Fruit fly (Drosophila melanogaster) whole organism, embryonic: ENCODE measurements around the gene CG46430.

ENCODE experiments used
- B-H1 ChIP-seq: fragments of 200-800 bp; sonication (Bioruptor generic); IDR thresholded peaks from 3 replicates; pipeline ENCODE4 v1.3.6; 2022; ENCODE audit warnings: missing biosample characterization, missing genetic modification characterization
- C15 ChIP-seq: fragments of 200-800 bp; sonication (Bioruptor generic); IDR thresholded peaks from 3 replicates; pipeline ENCODE4 v1.3.6; 2022; ENCODE audit warnings: missing biosample characterization, missing genetic modification characterization
- CG11093 ChIP-seq: fragments of 200-800 bp; sonication (Bioruptor generic); IDR thresholded peaks from 3 replicates; pipeline ENCODE4 v1.3.6; 2022; ENCODE audit warnings: missing biosample characterization, missing genetic modification characterization
- CG11247 ChIP-seq: fragments of 200-800 bp; sonication (Bioruptor generic); IDR thresholded peaks from 2 replicates; pipeline ENCODE4 v1.3.6; 2022; ENCODE audit warnings: missing biosample characterization, missing genetic modification characterization
- CG11456 ChIP-seq: fragments of 200-800 bp; sonication (Bioruptor generic); IDR thresholded peaks from 3 replicates; pipeline ENCODE4 v1.3.6; 2022; ENCODE audit warnings: missing biosample characterization, missing genetic modification characterization
- CG12104 ChIP-seq: fragments of 200-800 bp; sonication (Bioruptor generic); optimal IDR thresholded peaks from 3 replicates; lab custom pipeline; 2016; ENCODE audit warnings: missing biosample characterization, missing genetic modification characterization
- CG12219 ChIP-seq: fragments of 200-800 bp; sonication (Bioruptor generic); optimal IDR thresholded peaks from 3 replicates; lab custom pipeline; 2018; ENCODE audit warnings: missing biosample characterization, mild to moderate bottlenecking, missing genetic modification characterization
- CG14860 ChIP-seq: fragments of 200-800 bp; sonication (Bioruptor generic); IDR thresholded peaks from 3 replicates; pipeline ENCODE4 v1.3.6; 2022; ENCODE audit warnings: missing biosample characterization, missing genetic modification characterization; ENCODE audit not compliant: partially characterized antibody
- CG15011 ChIP-seq: fragments of 200-800 bp; sonication (Bioruptor generic); optimal IDR thresholded peaks from 3 replicates; lab custom pipeline; 2018; ENCODE audit warnings: missing biosample characterization, mild to moderate bottlenecking, missing genetic modification characterization
- CG15269 ChIP-seq: fragments of 200-800 bp; sonication (Bioruptor generic); optimal IDR thresholded peaks from 2 replicates; lab custom pipeline; 2018; ENCODE audit warnings: missing biosample characterization, mild to moderate bottlenecking, missing genetic modification characterization, moderate library complexity
- CG17359 ChIP-seq: fragments of 200-800 bp; sonication (Bioruptor generic); optimal IDR thresholded peaks from 3 replicates; lab custom pipeline; 2018; ENCODE audit warnings: missing biosample characterization, mild to moderate bottlenecking, missing genetic modification characterization, moderate library complexity
- CG17361 ChIP-seq: fragments of 200-800 bp; sonication (Bioruptor generic); IDR thresholded peaks from 3 replicates; pipeline ENCODE4 v1.3.6; 2022; ENCODE audit warnings: missing biosample characterization, missing genetic modification characterization
- CG17802 ChIP-seq: fragments of 200-800 bp; sonication (Bioruptor generic); optimal IDR thresholded peaks from 2 replicates; lab custom pipeline; 2018; ENCODE audit warnings: missing biosample characterization, mild to moderate bottlenecking, missing genetic modification characterization, moderate library complexity
- CG30403 ChIP-seq: fragments of 200-800 bp; sonication (Bioruptor generic); optimal IDR thresholded peaks from 3 replicates; lab custom pipeline; 2016; ENCODE audit warnings: missing biosample characterization, missing genetic modification characterization
- CG34376 ChIP-seq: fragments of 200-800 bp; sonication (Bioruptor generic); optimal IDR thresholded peaks from 2 replicates; lab custom pipeline; 2018; ENCODE audit warnings: missing biosample characterization, mild to moderate bottlenecking, missing genetic modification characterization
- CG4854 ChIP-seq: fragments of 200-800 bp; sonication (Bioruptor generic); optimal IDR thresholded peaks from 2 replicates; lab custom pipeline; 2016; ENCODE audit warnings: missing biosample characterization, missing genetic modification characterization, inconsistent platforms
- CG8478 ChIP-seq: fragments of >200 bp; optimal IDR thresholded peaks from 2 replicates; lab custom pipeline; 2018
- CG8944 ChIP-seq: fragments of 200-800 bp; sonication (Bioruptor generic); optimal IDR thresholded peaks from 3 replicates; lab custom pipeline; 2016; ENCODE audit warnings: missing biosample characterization, missing genetic modification characterization
- CG9215 ChIP-seq: fragments of 200-800 bp; sonication (Bioruptor generic); IDR thresholded peaks from 2 replicates; pipeline ENCODE4 v1.3.6; 2022; ENCODE audit warnings: missing biosample characterization, missing genetic modification characterization
- CG9797 ChIP-seq: fragments of 200-800 bp; sonication (Bioruptor generic); optimal IDR thresholded peaks from 3 replicates; lab custom pipeline; 2018; ENCODE audit warnings: missing biosample characterization, mild to moderate bottlenecking, missing genetic modification characterization
- CG9876 ChIP-seq: fragments of 200-800 bp; sonication (Bioruptor generic); optimal IDR thresholded peaks from 2 replicates; lab custom pipeline; 2016; ENCODE audit warnings: missing biosample characterization, missing genetic modification characterization
- CrebB ChIP-seq: fragments of 200-800 bp; sonication (Bioruptor generic); optimal IDR thresholded peaks from 3 replicates; lab custom pipeline; 2018; ENCODE audit warnings: missing biosample characterization, mild to moderate bottlenecking, missing genetic modification characterization
- Dek ChIP-seq: fragments of 200-800 bp; sonication (Bioruptor generic); optimal IDR thresholded peaks from 3 replicates; lab custom pipeline; 2019; ENCODE audit warnings: missing biosample characterization, mild to moderate bottlenecking, missing genetic modification characterization, moderate library complexity
- Fer1 ChIP-seq: fragments of 200-800 bp; sonication (Bioruptor generic); optimal IDR thresholded peaks from 2 replicates; lab custom pipeline; 2017; ENCODE audit warnings: missing biosample characterization, mild to moderate bottlenecking, missing genetic modification characterization
- Hmr ChIP-seq: fragments of 200-800 bp; sonication (Bioruptor generic); optimal IDR thresholded peaks from 3 replicates; lab custom pipeline; 2017; ENCODE audit warnings: mild to moderate bottlenecking, missing biosample characterization, missing genetic modification reagents, missing genetic modification characterization
- Hr51 ChIP-seq, 2 experiments: fragments of 200-800 bp; sonication (Bioruptor generic); optimal IDR thresholded peaks; 2 replicates in 1 of 2; 3 replicates in 1 of 2; lab custom pipeline; 2016 to 2018; ENCODE audit warnings: missing biosample characterization in 2 of 2, missing genetic modification characterization in 2 of 2, mild to moderate bottlenecking in 1 of 2, moderate library complexity in 1 of 2
- MESR4 ChIP-seq: fragments of 200-800 bp; sonication (Bioruptor generic); optimal IDR thresholded peaks from 2 replicates; lab custom pipeline; 2018; ENCODE audit warnings: missing biosample characterization, mild to moderate bottlenecking, missing genetic modification characterization, moderate library complexity
- Mad ChIP-seq: fragments of 200-800 bp; sonication (Bioruptor generic); optimal IDR thresholded peaks from 2 replicates; lab custom pipeline; 2016; ENCODE audit warnings: missing biosample characterization, missing genetic modification characterization
- NC2α ChIP-seq: fragments of 200-800 bp; sonication (Bioruptor generic); optimal IDR thresholded peaks from 2 replicates; lab custom pipeline; 2016; ENCODE audit warnings: missing biosample characterization, missing genetic modification characterization
- Oli ChIP-seq: fragments of 200-800 bp; sonication (Bioruptor generic); optimal IDR thresholded peaks from 2 replicates; lab custom pipeline; 2018; ENCODE audit warnings: missing biosample characterization, mild to moderate bottlenecking, missing genetic modification characterization, moderate library complexity
- Ravus ChIP-seq: fragments of 200-800 bp; sonication (Bioruptor generic); IDR thresholded peaks from 2 replicates; pipeline ENCODE4 v1.3.6; 2022; ENCODE audit warnings: missing biosample characterization, missing genetic modification characterization
- ap ChIP-seq: fragments of 200-800 bp; sonication (Bioruptor generic); IDR thresholded peaks from 2 replicates; pipeline ENCODE4 v1.3.6; 2022; ENCODE audit warnings: missing biosample characterization, missing genetic modification characterization
- chif ChIP-seq, 2 experiments: fragments of 200-800 bp; sonication (Bioruptor generic); optimal IDR thresholded peaks; 3 replicates each; lab custom pipeline; 2016; ENCODE audit warnings: missing biosample characterization in 2 of 2, missing genetic modification characterization in 2 of 2
- chinmo ChIP-seq: fragments of 200-800 bp; sonication (Bioruptor generic); IDR thresholded peaks from 4 replicates; pipeline ENCODE4 v1.3.6; 2022; ENCODE audit warnings: missing biosample characterization, missing genetic modification characterization; ENCODE audit not compliant: partially characterized antibody
- dysf ChIP-seq: fragments of 200-800 bp; sonication (Bioruptor generic); IDR thresholded peaks from 3 replicates; pipeline ENCODE4 v1.3.6; 2022; ENCODE audit warnings: missing biosample characterization, missing genetic modification characterization
- exex ChIP-seq: fragments of 200-800 bp; sonication (Bioruptor generic); optimal IDR thresholded peaks from 4 replicates; lab custom pipeline; 2018; ENCODE audit warnings: missing biosample characterization, mild to moderate bottlenecking, missing genetic modification characterization, moderate library complexity
- fd3F ChIP-seq: fragments of 200-800 bp; sonication (Bioruptor generic); optimal IDR thresholded peaks from 2 replicates; lab custom pipeline; 2018; ENCODE audit warnings: missing biosample characterization, mild to moderate bottlenecking, missing genetic modification characterization, moderate library complexity
- fd96Cb ChIP-seq: fragments of 200-800 bp; sonication (Bioruptor generic); optimal IDR thresholded peaks from 2 replicates; lab custom pipeline; 2018; ENCODE audit warnings: missing biosample characterization, mild to moderate bottlenecking, missing genetic modification characterization, moderate library complexity
- fu2 ChIP-seq: fragments of 200-800 bp; sonication (Bioruptor generic); optimal IDR thresholded peaks from 2 replicates; lab custom pipeline; 2016; ENCODE audit warnings: missing biosample characterization, missing genetic modification characterization
- grau ChIP-seq: fragments of 200-800 bp; optimal IDR thresholded peaks from 3 replicates; lab custom pipeline; 2019; ENCODE audit warnings: missing biosample characterization, mild to moderate bottlenecking, missing genetic modification characterization, moderate library complexity
- lilli ChIP-seq: fragments of 200-800 bp; sonication (Bioruptor generic); optimal IDR thresholded peaks from 3 replicates; lab custom pipeline; 2016; ENCODE audit warnings: missing biosample characterization, missing genetic modification characterization
- slbo ChIP-seq: fragments of 200-800 bp; sonication (Bioruptor generic); IDR thresholded peaks from 2 replicates; pipeline ENCODE4 v1.3.6; 2022; ENCODE audit warnings: missing biosample characterization, missing genetic modification characterization
- slou ChIP-seq: fragments of 200-800 bp; sonication (Bioruptor generic); optimal IDR thresholded peaks from 3 replicates; lab custom pipeline; 2016; ENCODE audit warnings: missing biosample characterization, missing genetic modification characterization
- sna ChIP-seq: fragments of 200-800 bp; sonication (Bioruptor generic); IDR thresholded peaks from 2 replicates; pipeline ENCODE4 v1.3.6; 2022; ENCODE audit warnings: missing biosample characterization, missing genetic modification characterization; ENCODE audit not compliant: partially characterized antibody
- sr ChIP-seq: fragments of 200-800 bp; sonication (Bioruptor generic); IDR thresholded peaks from 3 replicates; pipeline ENCODE4 v1.3.6; 2022; ENCODE audit warnings: missing biosample characterization, missing genetic modification characterization
- tll ChIP-seq, 2 experiments: fragments of 200-800 bp in 1 of 2; fragments of >200 bp in 1 of 2; sonication (Bioruptor generic) in 1 of 2; optimal IDR thresholded peaks; 2 replicates each; lab custom pipeline; 2017 to 2019; ENCODE audit warnings: missing biosample characterization in 2 of 2, missing genetic modification characterization in 2 of 2, mild to moderate bottlenecking in 1 of 2, moderate library complexity in 1 of 2
- trh ChIP-seq: fragments of 200-800 bp; sonication (Bioruptor generic); optimal IDR thresholded peaks from 2 replicates; lab custom pipeline; 2016; ENCODE audit warnings: missing biosample characterization, missing genetic modification characterization
- yki ChIP-seq: fragments of >200 bp; optimal IDR thresholded peaks from 3 replicates; lab custom pipeline; 2018
- zfh1 ChIP-seq: fragments of 200-800 bp; sonication (Bioruptor generic); IDR thresholded peaks from 3 replicates; pipeline ENCODE4 v1.3.6; 2022; ENCODE audit warnings: missing biosample characterization, missing genetic modification characterization

The CG46430 gene

dm6 chr3L:10522391-10523214 lies 44.3 kb downstream of the CG46430 start (continued):
- TF ChIP-seq NC2α (no peak), slbo (peak; percentile 42; the same call in 1 of the 2 replicates), exex (tag; lab: Kevin White, UChicago) (no peak), dysf (GFP tag; lab: Robert Waterston, UW) (peak; percentile 37; the same call in 1 of the 3 replicates), ap (GFP tag; lab: Robert Waterston, UW) (no peak), sna (no peak), C15 (GFP tag; lab: Robert Waterston, UW) (no peak), Hr51 (GFP tag; optimal IDR thresholded peaks at IDR 0.05; lab: Kevin White, UChicago) (peak in 1 of 2 experiments; percentile 54), CG8944 (no peak), CG11093 (GFP tag; lab: Robert Waterston, UW) (no peak), Fer1 (GFP tag; lab: Kevin White, UChicago) (no peak), Ravus (no peak), lilli (GFP tag; lab: Kevin White, UChicago) (peak; percentile 6), Dek (no peak), chif (GFP tag; optimal IDR thresholded peaks at IDR 0.05; lab: Kevin White, UChicago) (no peak), fd96Cb (tag; lab: Kevin White, UChicago) (no peak), grau (peak; percentile 37), B-H1 (GFP tag; lab: Robert Waterston, UW) (no peak), yki (no peak), slou (GFP tag; lab: Kevin White, UChicago) (no peak), sr (GFP tag; lab: Robert Waterston, UW) (peak; percentile 94), CG9797 (GFP tag; lab: Kevin White, UChicago) (no peak), Mad (GFP tag; lab: Kevin White, UChicago) (no peak), Hmr (GFP tag; lab: Kevin White, UChicago) (no peak), CG17802 (tag; lab: Kevin White, UChicago) (no peak), CG15011 (GFP tag; lab: Kevin White, UChicago) (no peak), CG11247 (GFP tag; lab: Robert Waterston, UW) (no peak), CG17361 (GFP tag; lab: Robert Waterston, UW) (0 out of 3 replicates have a peak, but pooled peaks have one; percentile 28), CG15269 (tag; lab: Kevin White, UChicago) (peak; percentile 61), CG8478 (lab: Kevin White, UChicago) (no peak), CG9876 (no peak), CG34376 (GFP tag; lab: Kevin White, UChicago) (no peak), CG12219 (GFP tag; lab: Kevin White, UChicago) (no peak), MESR4 (GFP tag; lab: Kevin White, UChicago) (no peak), CG17359 (peak; percentile 15), CG12104 (no peak), trh (GFP tag; lab: Kevin White, UChicago) (no peak), CG9215 (GFP tag; lab: Robert Waterston, UW) (no peak), Oli (tag; lab: Kevin White, UChicago) (peak; percentile 11), chinmo (GFP tag; lab: Robert Waterston, UW) (peak; percentile 79; the same call in 2 of the 4 replicates), fu2 (GFP tag; lab: Kevin White, UChicago) (no peak), tll (GFP tag; optimal IDR thresholded peaks at IDR 0.05; lab: Kevin White, UChicago) (no peak), CG4854 (GFP tag; lab: Kevin White, UChicago) (no peak), fd3F (GFP tag; lab: Kevin White, UChicago) (peak; percentile 45), CG11456 (GFP tag; lab: Robert Waterston, UW) (no peak), zfh1 (0 out of 3 replicates have a peak, but pooled peaks have one; percentile 31), CG14860 (no peak), CG30403 (GFP tag; lab: Kevin White, UChicago) (peak; percentile 16), CrebB (tag; lab: Kevin White, UChicago) (no peak)
